Fruit fly (Drosophila melanogaster): ENCODE results near the gene CG14357.

CG14357 gene

DNA sequence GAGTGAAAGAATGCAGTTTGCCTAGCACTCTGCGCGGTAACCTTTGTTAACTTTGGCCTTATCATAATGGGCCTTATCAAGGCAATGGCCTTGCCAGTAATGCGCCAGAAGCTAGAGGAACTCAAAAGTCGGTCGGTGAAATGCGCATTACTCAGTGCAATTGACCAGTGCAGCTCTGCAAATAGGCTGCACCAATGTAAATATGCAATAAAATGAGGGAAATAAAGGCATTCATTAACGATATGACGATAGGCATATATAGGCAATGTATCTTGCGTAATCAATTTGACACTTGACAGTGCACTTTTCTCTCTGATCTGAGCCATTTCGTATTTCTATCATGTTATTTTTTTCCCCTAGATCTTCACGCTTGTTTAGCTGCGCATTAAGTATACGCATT lies 41.9 kb downstream of the CG14357 start:
- no peak for TF ChIP-seq dac (GFP tag; optimal IDR thresholded peaks at IDR 0.05)
- TF ChIP-seq CG6854 (GFP tag; optimal IDR thresholded peaks at IDR 0.05) = no peak
- peak; percentile 20 for TF ChIP-seq Eip78C (GFP tag)
- no peak for TF ChIP-seq svp (GFP tag)
- TF ChIP-seq CG10631 (GFP tag; optimal IDR thresholded peaks at IDR 0.05) = peak; percentile 27
- TF ChIP-seq CG6163 (GFP tag; IDR thresholded peaks at IDR 0.05) = no peak
- TF ChIP-seq fd85E (GFP tag; optimal IDR thresholded peaks at IDR 0.05) = no peak
- peak; percentile 1 for TF ChIP-seq OdsH (GFP tag; optimal IDR thresholded peaks at IDR 0.05)
- peak; percentile 43 for TF ChIP-seq CG10669 (GFP tag; optimal IDR thresholded peaks at IDR 0.05)
- TF ChIP-seq Gug (GFP tag; IDR thresholded peaks at IDR 0.05) = no peak
- TF ChIP-seq CG6808 (GFP tag; optimal IDR thresholded peaks at IDR 0.05) = peak; percentile 35
- no peak for TF ChIP-seq Ets96B (tag; optimal IDR thresholded peaks at IDR 0.05)
- TF ChIP-seq CG3919 (GFP tag; optimal IDR thresholded peaks at IDR 0.05) = peak; percentile 17
- no peak for TF ChIP-seq Ets21C (GFP tag; optimal IDR thresholded peaks at IDR 0.05)
- TF ChIP-seq ss (GFP tag; optimal IDR thresholded peaks at IDR 0.05) = peak in 1 of 2 experiments; percentile 5
- TF ChIP-seq spab (GFP tag; optimal IDR thresholded peaks at IDR 0.05) = peak; percentile 28
- TF ChIP-seq lz (GFP tag; optimal IDR thresholded peaks at IDR 0.05) = no peak
- TF ChIP-seq CG11902 (GFP tag; optimal IDR thresholded peaks at IDR 0.05) = no peak
- no peak for TF ChIP-seq CG1621 (tag; optimal IDR thresholded peaks at IDR 0.05)
- no peak for TF ChIP-seq eg (GFP tag; IDR thresholded peaks at IDR 0.05)
- peak; percentile 4 for TF ChIP-seq Hr38 (GFP tag; optimal IDR thresholded peaks at IDR 0.05)
- peak; percentile 9 for TF ChIP-seq CG8632 (GFP tag; optimal IDR thresholded peaks at IDR 0.05)
- no peak for TF ChIP-seq CG34406 (GFP tag; optimal IDR thresholded peaks at IDR 0.05)
- TF ChIP-seq CG8119 (GFP tag; IDR thresholded peaks at IDR 0.05) = no peak

dm6 chr3R:14067904-14068636 lies 43.9 kb downstream of the CG14357 start:
- TF ChIP-seq CG6808 (GFP tag; optimal IDR thresholded peaks at IDR 0.05) (no peak), Eip78C (GFP tag) (peak; percentile 64), svp (GFP tag) (peak; percentile 94), fkh (GFP tag; optimal IDR thresholded peaks at IDR 0.05) (peak; percentile 7)

DNA sequence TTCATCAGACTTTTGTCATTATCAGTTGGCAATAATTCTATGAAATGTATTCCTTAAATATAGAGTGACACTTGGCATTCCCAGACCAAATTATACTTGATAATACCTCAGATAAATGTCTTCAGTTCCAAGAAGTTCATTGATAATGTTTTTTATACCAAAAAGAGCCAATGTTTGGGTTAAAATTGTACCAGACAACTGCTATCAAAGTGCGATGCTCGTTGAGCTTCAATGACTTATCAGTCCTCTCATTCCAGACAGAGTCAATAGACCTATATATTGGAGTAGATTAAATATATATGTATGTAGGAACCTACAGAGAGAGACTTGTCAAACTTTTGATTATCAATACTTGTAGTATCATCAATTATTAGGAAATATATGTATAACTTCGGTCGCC lies 46.7 kb downstream of the CG14357 start:
- TF ChIP-seq Blimp-1 (GFP tag; optimal IDR thresholded peaks at IDR 0.05) = no peak
- TF ChIP-seq svp (GFP tag) = peak; percentile 85
- TF ChIP-seq Hr38 (GFP tag; optimal IDR thresholded peaks at IDR 0.05) = no peak
- no peak for TF ChIP-seq CG10669 (GFP tag; optimal IDR thresholded peaks at IDR 0.05)
- TF ChIP-seq eg (GFP tag; IDR thresholded peaks at IDR 0.05) = no peak
- no peak for TF ChIP-seq acj6 (GFP tag; optimal IDR thresholded peaks at IDR 0.05)

DNA sequence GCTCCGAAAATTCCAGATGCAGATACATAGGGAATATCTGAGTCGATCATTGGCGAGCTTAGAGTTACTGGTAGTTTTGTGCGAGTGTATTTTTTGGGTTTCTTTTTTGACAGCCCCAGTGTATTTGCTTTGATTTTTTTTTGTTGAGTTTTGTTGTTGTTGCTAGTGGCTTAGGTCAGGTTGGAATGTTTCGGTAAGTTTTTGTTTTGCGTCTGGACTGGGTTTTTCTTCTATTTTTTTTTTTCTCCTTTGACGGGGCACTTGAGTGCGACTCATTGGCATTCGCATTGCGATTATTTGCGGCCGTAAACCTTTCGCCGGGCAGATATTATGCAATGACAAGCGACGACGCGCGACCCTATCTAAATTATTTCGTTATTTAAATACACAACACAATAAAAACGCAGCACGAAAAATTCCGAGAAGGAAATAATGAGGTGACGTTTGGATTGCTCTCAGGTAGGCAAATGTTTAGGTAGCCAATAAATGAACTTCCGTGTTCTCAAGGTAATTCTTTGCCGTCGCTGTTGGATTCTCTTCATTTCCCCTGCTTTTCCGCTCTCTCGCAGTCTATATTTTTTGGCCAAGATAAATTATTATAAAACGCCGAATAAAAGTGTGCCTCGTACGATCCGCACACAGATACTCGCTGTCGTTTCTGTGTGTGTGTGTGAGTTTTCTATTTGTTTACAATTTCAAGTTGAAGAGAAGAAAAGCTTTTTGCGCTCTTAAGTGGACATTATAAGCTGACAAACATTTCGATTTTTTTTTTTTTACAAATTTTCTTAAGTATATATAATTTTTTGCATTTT lies 47.6 kb downstream of the CG14357 start:
- peak; percentile 14 for TF ChIP-seq Eip78C (GFP tag)
- TF ChIP-seq fkh (GFP tag; optimal IDR thresholded peaks at IDR 0.05) = peak; percentile 20
- no peak for TF ChIP-seq Gug (GFP tag; IDR thresholded peaks at IDR 0.05)
- no peak for TF ChIP-seq CG15336 (GFP tag; IDR thresholded peaks at IDR 0.05)
- no peak for TF ChIP-seq topi (GFP tag; optimal IDR thresholded peaks at IDR 0.05)
- no peak for TF ChIP-seq CG8319 (GFP tag; optimal IDR thresholded peaks at IDR 0.05)
- TF ChIP-seq CG9139 (GFP tag; optimal IDR thresholded peaks at IDR 0.05) = no peak
- TF ChIP-seq CG3919 (GFP tag; optimal IDR thresholded peaks at IDR 0.05) = no peak
- no peak for TF ChIP-seq net (GFP tag; optimal IDR thresholded peaks at IDR 0.05)
- no peak for TF ChIP-seq CG10631 (GFP tag; optimal IDR thresholded peaks at IDR 0.05)
- peak; percentile 53 for TF ChIP-seq svp (GFP tag)
- peak; percentile 59 for TF ChIP-seq vri (GFP tag; optimal IDR thresholded peaks at IDR 0.05)
- TF ChIP-seq CG1621 (tag; optimal IDR thresholded peaks at IDR 0.05) = no peak

Measured in whole organism, prepupa.